Fruit fly (Drosophila melanogaster) whole organism, embryonic: Measurements from ENCODE around the gene CG34125.

Experiments
- Atf-2 ChIP-seq: fragments of 200-800 bp; sonication (Bioruptor generic); optimal IDR thresholded peaks from 2 replicates; lab custom pipeline; 2016; ENCODE audit warnings: missing biosample characterization, missing genetic modification characterization
- B-H2 ChIP-seq: fragments of 200-800 bp; sonication (Bioruptor generic); optimal IDR thresholded peaks from 2 replicates; lab custom pipeline; 2018; ENCODE audit warnings: missing biosample characterization, mild to moderate bottlenecking, missing genetic modification characterization
- Bdp1 ChIP-seq: fragments of 200-800 bp; sonication (Bioruptor generic); optimal IDR thresholded peaks from 3 replicates; lab custom pipeline; 2016; ENCODE audit warnings: missing biosample characterization, missing genetic modification characterization
- CG11504 ChIP-seq: fragments of 200-800 bp; sonication (Bioruptor generic); optimal IDR thresholded peaks from 3 replicates; lab custom pipeline; 2019; ENCODE audit warnings: missing biosample characterization, mild to moderate bottlenecking, missing genetic modification characterization, moderate library complexity
- CG11723 ChIP-seq: fragments of 200-800 bp; sonication (Bioruptor generic); optimal IDR thresholded peaks from 2 replicates; lab custom pipeline; 2017; ENCODE audit warnings: missing biosample characterization, mild to moderate bottlenecking, missing genetic modification characterization
- CG13624 ChIP-seq: fragments of 200-800 bp; sonication (Bioruptor generic); optimal IDR thresholded peaks from 2 replicates; lab custom pipeline; 2016; ENCODE audit warnings: missing biosample characterization, missing genetic modification characterization
- CG14050 ChIP-seq: fragments of 200-800 bp; sonication (Bioruptor generic); IDR thresholded peaks from 3 replicates; pipeline ENCODE4 v1.3.6; 2022; ENCODE audit warnings: missing biosample characterization, missing genetic modification characterization
- CG15696 ChIP-seq: fragments of 200-800 bp; sonication (Bioruptor generic); optimal IDR thresholded peaks from 2 replicates; lab custom pipeline; 2019; ENCODE audit warnings: missing biosample characterization, mild to moderate bottlenecking, missing genetic modification characterization, moderate library complexity
- CG16779 ChIP-seq: fragments of 200-800 bp; sonication (Bioruptor generic); IDR thresholded peaks from 2 replicates; pipeline ENCODE4 v1.3.6; 2022; ENCODE audit warnings: missing biosample characterization, missing genetic modification characterization
- CG32532 ChIP-seq: fragments of 200-800 bp; sonication (Bioruptor generic); IDR thresholded peaks from 2 replicates; pipeline ENCODE4 v1.3.6; 2022; ENCODE audit warnings: missing biosample characterization, missing genetic modification characterization
- CG3847 ChIP-seq: fragments of 200-800 bp; sonication (Bioruptor generic); IDR thresholded peaks from 2 replicates; pipeline ENCODE4 v1.3.6; 2022; ENCODE audit warnings: missing biosample characterization, missing genetic modification characterization
- CG4424 ChIP-seq: fragments of 200-800 bp; sonication (Bioruptor generic); optimal IDR thresholded peaks from 3 replicates; lab custom pipeline; 2016; ENCODE audit warnings: missing biosample characterization, missing genetic modification characterization
- CG5180 ChIP-seq: fragments of 200-800 bp; sonication (Bioruptor generic); optimal IDR thresholded peaks from 3 replicates; lab custom pipeline; 2017; ENCODE audit warnings: missing biosample characterization, missing genetic modification characterization, mild to moderate bottlenecking, moderate library complexity, missing genetic modification reagents
- CG6854 ChIP-seq: fragments of 200-800 bp; sonication (Bioruptor generic); optimal IDR thresholded peaks from 3 replicates; lab custom pipeline; 2017; ENCODE audit warnings: missing biosample characterization, mild to moderate bottlenecking, missing genetic modification characterization
- CG8089 ChIP-seq: fragments of 200-800 bp; sonication (Bioruptor generic); optimal IDR thresholded peaks from 3 replicates; lab custom pipeline; 2016; ENCODE audit warnings: missing biosample characterization, missing genetic modification characterization
- CG8359 ChIP-seq: fragments of 200-800 bp; sonication (Bioruptor generic); optimal IDR thresholded peaks from 2 replicates; lab custom pipeline; 2017; ENCODE audit warnings: missing biosample characterization, mild to moderate bottlenecking, missing genetic modification characterization, borderline replicate concordance
- CG8924 ChIP-seq: fragments of 200-800 bp; optimal IDR thresholded peaks from 3 replicates; lab custom pipeline; 2019; ENCODE audit warnings: missing biosample characterization, mild to moderate bottlenecking, missing genetic modification characterization, moderate library complexity
- CG9932 ChIP-seq: fragments of 200-800 bp; sonication (Bioruptor generic); IDR thresholded peaks from 2 replicates; pipeline ENCODE4 v1.3.6; 2022; ENCODE audit warnings: missing biosample characterization, missing genetic modification characterization
- CHES-1-like ChIP-seq: fragments of 200-800 bp; sonication (Bioruptor generic); optimal IDR thresholded peaks from 2 replicates; lab custom pipeline; 2016; ENCODE audit warnings: missing biosample characterization, missing genetic modification characterization
- Dbx ChIP-seq: fragments of 200-800 bp; sonication (Bioruptor generic); IDR thresholded peaks from 3 replicates; pipeline ENCODE4 v1.3.6; 2022; ENCODE audit warnings: missing biosample characterization, missing genetic modification characterization
- Dip3 ChIP-seq: fragments of 200-800 bp; sonication (Bioruptor generic); optimal IDR thresholded peaks from 3 replicates; lab custom pipeline; 2016; ENCODE audit warnings: missing biosample characterization, missing genetic modification characterization
- Doc2 ChIP-seq: fragments of 200-800 bp; sonication (Bioruptor generic); IDR thresholded peaks from 2 replicates; pipeline ENCODE4 v1.3.6; 2022; ENCODE audit warnings: missing biosample characterization, missing genetic modification characterization
- E2f2 ChIP-seq: fragments of 200-800 bp; sonication (Bioruptor generic); IDR thresholded peaks from 2 replicates; pipeline ENCODE4 v1.3.6; 2022; ENCODE audit warnings: missing biosample characterization, missing genetic modification characterization
- Gug ChIP-seq: fragments of 200-800 bp; sonication (Bioruptor generic); IDR thresholded peaks from 4 replicates; pipeline ENCODE4 v1.3.6; 2022; ENCODE audit warnings: missing biosample characterization, missing genetic modification characterization
- H15 ChIP-seq: fragments of 200-800 bp; sonication (Bioruptor generic); IDR thresholded peaks from 3 replicates; pipeline ENCODE4 v1.3.6; 2022; ENCODE audit warnings: missing biosample characterization, missing genetic modification characterization
- Hand ChIP-seq: fragments of 200-800 bp; sonication (Bioruptor generic); optimal IDR thresholded peaks from 2 replicates; lab custom pipeline; 2017; ENCODE audit warnings: mild to moderate bottlenecking, missing biosample characterization, missing genetic modification reagents, missing genetic modification characterization
- Hr39 ChIP-seq: fragments of >200 bp; optimal IDR thresholded peaks from 2 replicates; lab custom pipeline; 2017
- Mes4 ChIP-seq: fragments of 200-800 bp; sonication (Bioruptor generic); optimal IDR thresholded peaks from 2 replicates; lab custom pipeline; 2016; ENCODE audit warnings: missing biosample characterization, missing genetic modification characterization
- Myb ChIP-seq: fragments of 200-800 bp; sonication (Bioruptor generic); optimal IDR thresholded peaks from 2 replicates; lab custom pipeline; 2016; ENCODE audit warnings: missing biosample characterization, missing genetic modification characterization
- NK7.1 ChIP-seq: fragments of 200-800 bp; sonication (Bioruptor generic); optimal IDR thresholded peaks from 3 replicates; lab custom pipeline; 2016; ENCODE audit warnings: missing biosample characterization, missing genetic modification characterization
- Ptx1 ChIP-seq: fragments of 200-800 bp; sonication (Bioruptor generic); IDR thresholded peaks from 2 replicates; pipeline ENCODE4 v1.3.6; 2022; ENCODE audit warnings: missing biosample characterization, missing genetic modification characterization
- Rx ChIP-seq: fragments of 200-800 bp; sonication (Bioruptor generic); IDR thresholded peaks from 2 replicates; pipeline ENCODE4 v1.3.6; 2022; ENCODE audit warnings: missing biosample characterization, missing genetic modification characterization
- TFAM ChIP-seq: fragments of 200-800 bp; sonication (Bioruptor generic); optimal IDR thresholded peaks from 2 replicates; lab custom pipeline; 2017; ENCODE audit warnings: missing biosample characterization, missing genetic modification characterization, inconsistent platforms
- dm ChIP-seq: fragments of 200-800 bp; sonication (Bioruptor generic); optimal IDR thresholded peaks from 3 replicates; lab custom pipeline; 2016; ENCODE audit warnings: missing biosample characterization, missing genetic modification characterization
- en ChIP-seq: fragments of 200-800 bp; sonication (Bioruptor generic); optimal IDR thresholded peaks from 2 replicates; lab custom pipeline; 2016; ENCODE audit warnings: missing biosample characterization, missing genetic modification characterization
- eyg ChIP-seq: fragments of 200-800 bp; sonication (Bioruptor generic); optimal IDR thresholded peaks from 3 replicates; lab custom pipeline; 2016; ENCODE audit warnings: missing biosample characterization, missing genetic modification characterization
- fu2 ChIP-seq: fragments of 200-800 bp; sonication (Bioruptor generic); optimal IDR thresholded peaks from 2 replicates; lab custom pipeline; 2016; ENCODE audit warnings: missing biosample characterization, missing genetic modification characterization
- kah ChIP-seq: fragments of 200-800 bp; sonication (Bioruptor generic); optimal IDR thresholded peaks from 2 replicates; lab custom pipeline; 2018; ENCODE audit warnings: missing biosample characterization, mild to moderate bottlenecking, missing genetic modification characterization
- nom ChIP-seq: fragments of 200-800 bp; sonication (Bioruptor generic); optimal IDR thresholded peaks from 2 replicates; lab custom pipeline; 2017; ENCODE audit warnings: missing biosample characterization, missing genetic modification characterization, mild to moderate bottlenecking, moderate library complexity, missing genetic modification reagents
- odd ChIP-seq: fragments of 200-800 bp; sonication (Bioruptor generic); optimal IDR thresholded peaks from 2 replicates; lab custom pipeline; 2017; ENCODE audit warnings: missing biosample characterization, mild to moderate bottlenecking, missing genetic modification characterization
- onecut ChIP-seq: fragments of 200-800 bp; sonication (Bioruptor generic); IDR thresholded peaks from 2 replicates; pipeline ENCODE4 v1.3.6; 2022; ENCODE audit warnings: missing biosample characterization, missing genetic modification characterization
- pho ChIP-seq: fragments of 200-800 bp; sonication (Bioruptor generic); optimal IDR thresholded peaks from 2 replicates; lab custom pipeline; 2016; ENCODE audit warnings: missing biosample characterization, missing genetic modification characterization
- sens ChIP-seq: fragments of 200-800 bp; sonication (Bioruptor generic); peaks from one replicate; lab custom pipeline; 2016; ENCODE audit warnings: missing biosample characterization, missing genetic modification characterization
- slp2 ChIP-seq: fragments of 200-800 bp; sonication (Bioruptor generic); optimal IDR thresholded peaks from 2 replicates; lab custom pipeline; 2016; ENCODE audit warnings: missing biosample characterization, missing genetic modification characterization
- sr ChIP-seq: fragments of 200-800 bp; sonication (Bioruptor generic); IDR thresholded peaks from 3 replicates; pipeline ENCODE4 v1.3.6; 2022; ENCODE audit warnings: missing biosample characterization, missing genetic modification characterization
- stc ChIP-seq: fragments of 200-800 bp; sonication (Bioruptor generic); IDR thresholded peaks from 2 replicates; pipeline ENCODE4 v1.3.6; 2022; ENCODE audit warnings: missing biosample characterization, missing genetic modification characterization
- stwl ChIP-seq: fragments of 200-800 bp; sonication (Bioruptor generic); optimal IDR thresholded peaks from 3 replicates; lab custom pipeline; 2018; ENCODE audit warnings: missing biosample characterization, mild to moderate bottlenecking, missing genetic modification characterization, moderate library complexity
- tap ChIP-seq: fragments of 200-800 bp; optimal IDR thresholded peaks from 3 replicates; lab custom pipeline; 2019; ENCODE audit warnings: missing biosample characterization, mild to moderate bottlenecking, missing genetic modification characterization, moderate library complexity
- tin ChIP-seq: fragments of 200-800 bp; sonication (Bioruptor generic); optimal IDR thresholded peaks from 3 replicates; lab custom pipeline; 2016; ENCODE audit warnings: missing biosample characterization, missing genetic modification characterization
- vfl ChIP-seq: fragments of 200-800 bp; sonication (Bioruptor generic); optimal IDR thresholded peaks from 2 replicates; lab custom pipeline; 2016; ENCODE audit warnings: missing biosample characterization, missing genetic modification characterization
- yki ChIP-seq: fragments of >200 bp; optimal IDR thresholded peaks from 3 replicates; lab custom pipeline; 2018

The CG34125 gene

dm6 chr2L:4997401-4998259, 32.2 kb downstream of the CG34125 start (continued):
- peak; percentile 96 for TF ChIP-seq B-H2 (GFP tag; lab: Kevin White, UChicago)
- TF ChIP-seq tap = peak; percentile 98
- TF ChIP-seq Mes4 (GFP tag; lab: Kevin White, UChicago) = peak; percentile 99
- peak; percentile 99 for TF ChIP-seq stc (GFP tag; lab: Robert Waterston, UW)
- TF ChIP-seq eyg (GFP tag; lab: Kevin White, UChicago) = peak; percentile 98
- peak; percentile 98 for TF ChIP-seq vfl
- TF ChIP-seq en (GFP tag; lab: Kevin White, UChicago) = peak; percentile 99
- TF ChIP-seq pho = peak; percentile 99
- peak; percentile 99 for TF ChIP-seq CG8924 (tag; lab: Kevin White, UChicago)
- TF ChIP-seq slp2 (GFP tag; lab: Kevin White, UChicago) = peak; percentile 99
- TF ChIP-seq Myb = peak; percentile 94
- peak; percentile 99 for TF ChIP-seq CHES-1-like (GFP tag; lab: Kevin White, UChicago)
- peak; percentile 95 for TF ChIP-seq CG8359 (GFP tag; lab: Kevin White, UChicago)
- peak; percentile 98 for TF ChIP-seq nom (GFP tag; lab: Kevin White, UChicago)
- peak; percentile 98 for TF ChIP-seq CG11723 (GFP tag; lab: Kevin White, UChicago)
- peak; percentile 99 for TF ChIP-seq H15 (GFP tag; lab: Robert Waterston, UW)
- TF ChIP-seq CG15696 (tag; lab: Kevin White, UChicago) = peak; percentile 97
- TF ChIP-seq yki (lab: Kevin White, UChicago) = peak; percentile 61
- TF ChIP-seq CG5180 = peak; percentile 93
- peak; percentile 97 for TF ChIP-seq odd (GFP tag; lab: Kevin White, UChicago)
- TF ChIP-seq Rx (GFP tag; lab: Robert Waterston, UW) = peak; percentile 99
- peak; percentile 94 for TF ChIP-seq Bdp1 (GFP tag; lab: Kevin White, UChicago)
- TF ChIP-seq Hr39 (lab: Kevin White, UChicago) = no peak
- TF ChIP-seq Gug (GFP tag; lab: Robert Waterston, UW) = peak; percentile 99
- peak; percentile 99 for TF ChIP-seq tin (GFP tag; lab: Kevin White, UChicago)
- TF ChIP-seq CG4424 = peak; percentile 99
- TF ChIP-seq Dip3 (GFP tag; lab: Kevin White, UChicago) = peak; percentile 99
- peak; percentile 99 for TF ChIP-seq CG32532 (GFP tag; lab: Robert Waterston, UW)
- TF ChIP-seq CG8089 (GFP tag; lab: Kevin White, UChicago) = peak; percentile 99
- peak; percentile 98 for TF ChIP-seq CG11504 (tag; lab: Kevin White, UChicago)
- peak; percentile 99 for TF ChIP-seq CG14050 (GFP tag; lab: Robert Waterston, UW)
- TF ChIP-seq E2f2 = peak; percentile 88
- TF ChIP-seq sr (GFP tag; lab: Robert Waterston, UW) = peak; percentile 98
- TF ChIP-seq Atf-2 (GFP tag; lab: Kevin White, UChicago) = peak; percentile 99
- peak; percentile 97 for TF ChIP-seq kah
- TF ChIP-seq Doc2 = peak; percentile 98
- TF ChIP-seq CG3847 (GFP tag; lab: Robert Waterston, UW) = peak; percentile 99
- TF ChIP-seq CG6854 = peak; percentile 96
- TF ChIP-seq stwl = peak; percentile 81
- TF ChIP-seq fu2 (GFP tag; lab: Kevin White, UChicago) = peak; percentile 99
- peak; percentile 99 for TF ChIP-seq CG13624 (GFP tag; lab: Kevin White, UChicago)
- peak; percentile 97 for TF ChIP-seq onecut (GFP tag; lab: Robert Waterston, UW)
- peak; percentile 94 for TF ChIP-seq Hand
- peak; percentile 99 for TF ChIP-seq Dbx
- TF ChIP-seq Ptx1 (GFP tag; lab: Robert Waterston, UW) = peak; percentile 99
- peak; percentile 94 for TF ChIP-seq TFAM
- TF ChIP-seq CG16779 (GFP tag; lab: Robert Waterston, UW) = peak; percentile 98
- peak; percentile 98 for TF ChIP-seq dm (GFP tag; lab: Kevin White, UChicago)
- peak; percentile 98 for TF ChIP-seq NK7.1 (GFP tag; lab: Kevin White, UChicago)
- TF ChIP-seq CG9932 = peak; percentile 100
- peak; percentile 100 for TF ChIP-seq sens (GFP tag; lab: Kevin White, UChicago)
